Fruit fly (Drosophila melanogaster) whole organism, prepupa: ENCODE data around the gene CG15142.

Experiments
- Hr38 ChIP-seq: sonication (Bioruptor generic); optimal IDR thresholded peaks from 2 replicates; lab custom pipeline; 2016; ENCODE audit warnings: missing biosample characterization, missing genetic modification characterization
- Hr39 ChIP-seq: fragments of 200-800 bp; sonication (Bioruptor generic); optimal IDR thresholded peaks from 2 replicates; lab custom pipeline; 2016; ENCODE audit warnings: missing biosample characterization, missing genetic modification characterization
- Sox102F ChIP-seq: fragments of 200-800 bp; sonication (Bioruptor generic); optimal IDR thresholded peaks from 2 replicates; lab custom pipeline; 2016; ENCODE audit warnings: missing biosample characterization, mild to moderate bottlenecking, missing genetic modification characterization
- fd59A ChIP-seq: fragments of 200-800 bp; sonication (Bioruptor generic); optimal IDR thresholded peaks from 2 replicates; lab custom pipeline; 2017; ENCODE audit warnings: missing biosample characterization, mild to moderate bottlenecking, missing genetic modification characterization, missing genetic modification reagents

dm6 chr2L:17480943-17481580 lies 17.6 kb downstream of the CG15142 start, which contains the start of the genes fws and Lamtor3:
- peak; percentile 37 for TF ChIP-seq Hr38 (GFP tag; lab: Kevin White, UChicago)
- peak; percentile 98 for TF ChIP-seq Sox102F (GFP tag; lab: Kevin White, UChicago)
- TF ChIP-seq Hr39: peak; percentile 96
- TF ChIP-seq fd59A (GFP tag; lab: Kevin White, UChicago): peak; percentile 96
